Worm (Caenorhabditis elegans) whole organism, young adult: ENCODE results near the gene tbc-6.

ENCODE experiments used
- C06A6.2 ChIP-seq: fragments of 200-800 bp; sonication (Bioruptor generic); conservative IDR thresholded peaks from 2 replicates; pipeline ENCODE4 v1.3.6; 2022; ENCODE audit warnings: missing genetic modification characterization, missing compliant biosample characterization
- ama-1 ChIP-seq, 3 experiments: fragments of 150-350 bp in 1 of 3; sonication (generic microtip) in 2 of 3; optimal IDR thresholded peaks; 2 replicates each; lab custom pipeline; 2014 to 2018; ENCODE audit warnings: missing biosample characterization in 2 of 3, missing genetic modification characterization in 2 of 3, missing genetic modification reagents in 2 of 3
- efl-1 ChIP-seq: fragments of 150-350 bp; optimal IDR thresholded peaks from 2 replicates; lab custom pipeline; 2014; ENCODE audit warnings: missing biosample characterization, missing genetic modification reagents, missing genetic modification characterization
- egl-18 ChIP-seq: fragments of 200-800 bp; sonication (Bioruptor generic); IDR thresholded peaks from 2 replicates; pipeline ENCODE4 v1.3.6; 2022; ENCODE audit warnings: missing genetic modification reagents, missing genetic modification characterization, missing compliant biosample characterization
- ets-4 ChIP-seq: fragments of 200-800 bp; sonication (Bioruptor generic); optimal IDR thresholded peaks from 2 replicates; lab custom pipeline; 2018; ENCODE audit warnings: mild to moderate bottlenecking, missing genetic modification characterization, missing compliant biosample characterization
- gei-17 ChIP-seq: fragments of 200-800 bp; sonication (Bioruptor generic); optimal IDR thresholded peaks from 2 replicates; lab custom pipeline; 2018; ENCODE audit warnings: mild to moderate bottlenecking, missing genetic modification characterization, missing compliant biosample characterization
- pha-4 ChIP-seq: fragments of 150-350 bp; sonication (generic microtip); optimal IDR thresholded peaks from 2 replicates; lab custom pipeline; 2014; ENCODE audit warnings: missing biosample characterization, missing genetic modification reagents, missing genetic modification characterization
- rcor-1 ChIP-seq: fragments of 200-800 bp; sonication (Bioruptor generic); IDR thresholded peaks from 2 replicates; pipeline ENCODE4 v1.3.6; 2022; ENCODE audit warnings: missing genetic modification reagents, missing genetic modification characterization, missing compliant biosample characterization
- ztf-3 ChIP-seq: fragments of 200-800 bp; sonication (Bioruptor generic); optimal IDR thresholded peaks from 2 replicates; lab custom pipeline; 2018; ENCODE audit warnings: mild to moderate bottlenecking, missing genetic modification characterization, missing compliant biosample characterization

DNA sequence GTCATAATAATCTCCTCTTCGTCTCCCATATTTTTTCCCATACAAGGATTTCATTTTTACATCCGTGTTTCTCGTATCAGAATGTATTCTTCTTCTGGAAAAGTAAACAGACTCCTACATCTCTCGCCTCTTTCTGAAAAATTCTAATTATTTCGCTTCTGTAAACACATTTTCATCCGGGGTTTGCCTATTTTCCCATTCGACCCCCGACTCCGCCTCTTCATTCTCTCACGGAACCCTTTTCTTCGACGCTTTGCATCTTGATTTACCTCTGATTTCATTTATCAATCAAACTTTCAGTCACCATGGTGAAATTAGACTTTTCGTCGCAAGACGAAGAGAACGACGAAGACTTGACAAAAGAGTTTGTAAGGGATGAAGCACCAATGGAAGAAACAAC is 37.3 kb upstream of the tbc-6 start, which contains the start of gene snt-1:
- TF ChIP-seq gei-17 (GFP tag; lab: Kevin White, UChicago) (no peak), ama-1 (optimal IDR thresholded peaks at IDR 0.05; lab: Kevin White, UChicago) (no peak), ama-1 (GFP tag; optimal IDR thresholded peaks at IDR 0.05; lab: Kevin White, UChicago) (no peak), C06A6.2 (GFP tag; lab: Robert Waterston, UW) (no peak), pha-4 (tag; lab: Kevin White, UChicago) (no peak), efl-1 (GFP tag; lab: Kevin White, UChicago) (no peak), ets-4 (GFP tag; lab: Kevin White, UChicago) (no peak), egl-18 (GFP tag; lab: Robert Waterston, UW) (no peak), rcor-1 (no peak), ztf-3 (GFP tag; lab: Kevin White, UChicago) (no peak)
